Fruit fly (Drosophila melanogaster): ENCODE results near the gene Dpy-30L2.

Gene Dpy-30L2

DNA sequence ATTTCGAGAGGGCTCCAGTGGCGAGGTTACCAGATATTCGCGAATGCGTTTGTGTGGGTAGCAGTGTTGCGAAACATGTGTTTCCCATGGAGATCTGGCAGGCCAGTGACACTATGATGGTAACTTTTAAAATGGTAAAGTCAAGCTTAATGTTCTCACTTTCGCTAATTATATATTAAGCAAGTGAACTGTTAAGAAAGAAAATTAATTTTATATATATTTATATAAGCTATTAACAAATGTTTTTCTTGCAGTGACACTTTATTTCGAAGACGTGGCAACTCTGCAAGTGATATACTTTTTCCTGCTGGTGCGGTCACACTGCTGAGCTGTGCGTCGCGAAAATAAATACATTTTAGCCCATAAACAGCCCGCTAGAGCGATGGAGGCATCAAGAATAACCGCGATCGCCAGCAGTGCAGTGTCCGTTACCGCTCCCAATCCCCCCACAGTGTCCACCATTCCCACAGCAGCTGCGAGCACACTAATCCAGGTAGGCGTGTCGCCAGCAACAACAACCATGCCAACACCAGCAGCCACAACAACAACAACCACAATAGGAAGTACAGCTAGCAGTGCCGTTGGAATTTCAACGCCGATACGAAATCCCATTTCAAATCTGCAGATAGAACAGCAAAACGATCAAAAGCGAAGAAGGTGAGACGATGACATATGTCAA is 7.1 kb downstream of the Dpy-30L2 start, which contains the start of the genes CG11593 and Rcd5 (continued):
- peak; percentile 32 for TF ChIP-seq ewg (GFP tag; optimal IDR thresholded peaks at IDR 0.05)
- TF ChIP-seq CG4282 (GFP tag; optimal IDR thresholded peaks at IDR 0.05), result no peak
- TF ChIP-seq CG8359 (GFP tag; optimal IDR thresholded peaks at IDR 0.05; ENCODE audit: borderline replicate concordance), result no peak
- peak; percentile 79; the same call in 2 of the 3 replicates for TF ChIP-seq ci (GFP tag; IDR thresholded peaks at IDR 0.05)
- TF ChIP-seq kah (GFP tag; optimal IDR thresholded peaks at IDR 0.05), result no peak
- peak; percentile 70 for TF ChIP-seq CG15514 (GFP tag; optimal IDR thresholded peaks at IDR 0.05)
- peak; percentile 82; the same call in 1 of the 2 replicates for TF ChIP-seq ranshi (GFP tag; IDR thresholded peaks at IDR 0.05)
- peak; percentile 88 for TF ChIP-seq sisA (GFP tag; IDR thresholded peaks at IDR 0.05)
- TF ChIP-seq CG2199 (GFP tag; IDR thresholded peaks at IDR 0.05), result 0 out of 3 replicates have a peak, but pooled peaks have one; percentile 56
- TF ChIP-seq pum (GFP tag; optimal IDR thresholded peaks at IDR 0.05), result peak; percentile 35
- no peak for TF ChIP-seq Hey (tag; optimal IDR thresholded peaks at IDR 0.05)
- TF ChIP-seq ken (GFP tag; IDR thresholded peaks at IDR 0.05), result peak; percentile 86
- peak; percentile 55; the same call in 1 of the 3 replicates for TF ChIP-seq CG3726 (GFP tag; IDR thresholded peaks at IDR 0.05)
- TF ChIP-seq CG3995 (GFP tag; optimal IDR thresholded peaks at IDR 0.05), result peak; percentile 64
- no peak for TF ChIP-seq Stat92E (GFP tag; optimal IDR thresholded peaks at IDR 0.05)
- peak; percentile 86 for TF ChIP-seq sob (GFP tag; IDR thresholded peaks at IDR 0.05)
- TF ChIP-seq HHEX (GFP tag; optimal IDR thresholded peaks at IDR 0.05), result peak; percentile 18
- no peak for TF ChIP-seq dati (GFP tag; IDR thresholded peaks at IDR 0.05)
- no peak for TF ChIP-seq Tbp (GFP tag; optimal IDR thresholded peaks at IDR 0.05)
- TF ChIP-seq CG7928 (GFP tag; optimal IDR thresholded peaks at IDR 0.05), result peak; percentile 31
- no peak for TF ChIP-seq otp (GFP tag; IDR thresholded peaks at IDR 0.05)
- no peak for TF ChIP-seq CG1024 (GFP tag; IDR thresholded peaks at IDR 0.05)
- peak; percentile 47 for TF ChIP-seq fd96Cb (tag; optimal IDR thresholded peaks at IDR 0.05)
- TF ChIP-seq CG10462 (GFP tag; optimal IDR thresholded peaks at IDR 0.05), result no peak
- peak in 1 of 2 experiments; percentile 11 for TF ChIP-seq tll (GFP tag; optimal IDR thresholded peaks at IDR 0.05)
- TF ChIP-seq Awh (GFP tag; IDR thresholded peaks at IDR 0.05), result no peak
- TF ChIP-seq CG1647 (GFP tag; optimal IDR thresholded peaks at IDR 0.05), result peak; percentile 20
- TF ChIP-seq Gug (GFP tag; IDR thresholded peaks at IDR 0.05), result peak; percentile 85
- no peak for TF ChIP-seq CG18476 (GFP tag; optimal IDR thresholded peaks at IDR 0.05)
- no peak for TF ChIP-seq en (GFP tag; optimal IDR thresholded peaks at IDR 0.05)
- no peak for TF ChIP-seq pan (optimal IDR thresholded peaks at IDR 0.05)
- peak in 1 of 2 experiments; percentile 81 for TF ChIP-seq pan (GFP tag; optimal IDR thresholded peaks at IDR 0.05 in 1 of 2, IDR thresholded peaks at IDR 0.05 in 1 of 2)
- TF ChIP-seq aop (GFP tag; IDR thresholded peaks at IDR 0.05), result no peak
- no peak for TF ChIP-seq CG4707 (GFP tag; optimal IDR thresholded peaks at IDR 0.05)
- TF ChIP-seq ttk (GFP tag; IDR thresholded peaks at IDR 0.05), result peak; percentile 80
- no peak for TF ChIP-seq onecut (GFP tag; IDR thresholded peaks at IDR 0.05)
- TF ChIP-seq Deaf1 (tag; optimal IDR thresholded peaks at IDR 0.05), result no peak
- peak; percentile 41 for TF ChIP-seq Elba2 (GFP tag; optimal IDR thresholded peaks at IDR 0.05)
- TF ChIP-seq CG14014 (GFP tag; IDR thresholded peaks at IDR 0.05), result peak; percentile 86
- peak; percentile 70 for TF ChIP-seq CG2116 (GFP tag; optimal IDR thresholded peaks at IDR 0.05)
- no peak for TF ChIP-seq btn (GFP tag; optimal IDR thresholded peaks at IDR 0.05)
- TF ChIP-seq CG2120 (GFP tag; optimal IDR thresholded peaks at IDR 0.05), result no peak
- TF ChIP-seq run (tag; optimal IDR thresholded peaks at IDR 0.05), result no peak
- TF ChIP-seq dmrt99B (tag; optimal IDR thresholded peaks at IDR 0.05), result no peak
- TF ChIP-seq MTF-1 (GFP tag; optimal IDR thresholded peaks at IDR 0.05; ENCODE audit: borderline replicate concordance), result no peak
- TF ChIP-seq Sin3A (optimal IDR thresholded peaks at IDR 0.05), result peak; percentile 61
- TF ChIP-seq bowl (GFP tag; IDR thresholded peaks at IDR 0.05), result no peak
- no peak for TF ChIP-seq Fer3 (tag; optimal IDR thresholded peaks at IDR 0.05)
- TF ChIP-seq TFAM (GFP tag; optimal IDR thresholded peaks at IDR 0.05), result no peak
- TF ChIP-seq CG4424 (GFP tag; optimal IDR thresholded peaks at IDR 0.05), result peak; percentile 64
- TF ChIP-seq peb (GFP tag; IDR thresholded peaks at IDR 0.05), result no peak; the same call in 1 of the 2 replicates

Data from whole organism, embryonic.